Fruit fly (Drosophila melanogaster) whole organism, adult: Measurements from ENCODE around the gene vig2.

Experiments
- CG14711 ChIP-seq: fragments of 200-800 bp; sonication (Bioruptor generic); optimal IDR thresholded peaks from 2 replicates; lab custom pipeline; 2018; ENCODE audit warnings: missing biosample characterization, mild to moderate bottlenecking, missing genetic modification characterization, moderate library complexity
- CG1620 ChIP-seq: fragments of 200-800 bp; sonication (Bioruptor generic); optimal IDR thresholded peaks from 2 replicates; lab custom pipeline; 2016; ENCODE audit warnings: missing biosample characterization, missing genetic modification characterization
- CG33017 ChIP-seq: fragments of 200-800 bp; sonication (Bioruptor generic); optimal IDR thresholded peaks from 2 replicates; lab custom pipeline; 2018; ENCODE audit warnings: missing biosample characterization, mild to moderate bottlenecking, missing genetic modification characterization, moderate library complexity
- CG7045 ChIP-seq: fragments of 200-800 bp; sonication (Bioruptor generic); optimal IDR thresholded peaks from 2 replicates; lab custom pipeline; 2017; ENCODE audit warnings: missing biosample characterization, mild to moderate bottlenecking, missing genetic modification characterization
- CG7101 ChIP-seq: fragments of 200-800 bp; sonication (Bioruptor generic); optimal IDR thresholded peaks from 2 replicates; lab custom pipeline; 2018; ENCODE audit warnings: missing biosample characterization, mild to moderate bottlenecking, missing genetic modification characterization, moderate library complexity
- Hr96 ChIP-seq: fragments of 200-800 bp; sonication (Bioruptor generic); optimal IDR thresholded peaks from 2 replicates; lab custom pipeline; 2016; ENCODE audit warnings: missing biosample characterization, missing genetic modification characterization
- toe ChIP-seq: fragments of 200-800 bp; sonication (Bioruptor generic); optimal IDR thresholded peaks from 2 replicates; lab custom pipeline; 2016; ENCODE audit warnings: missing biosample characterization, missing genetic modification characterization

- no peak for TF ChIP-seq Hr96
- TF ChIP-seq CG1620 = no peak
- no peak for TF ChIP-seq CG14711 (tag; lab: Kevin White, UChicago)
- no peak for TF ChIP-seq CG7101 (tag; lab: Kevin White, UChicago)
- TF ChIP-seq toe = no peak
- no peak for TF ChIP-seq CG33017 (tag; lab: Kevin White, UChicago)
- TF ChIP-seq CG7045 (GFP tag; lab: Kevin White, UChicago) = no peak
These were observed 49.8 kb downstream of the vig2 start for dm6 chr3R:25172976-25173375.
